Worm (Caenorhabditis elegans) whole organism, mixed stage, embryonic: Measurements from ENCODE around the gene srt-22.

Experiments
- ces-1 ChIP-seq: fragments of 150-350 bp; optimal IDR thresholded peaks from 2 replicates; lab custom pipeline; 2014; ENCODE audit warnings: missing biosample characterization, missing genetic modification reagents, missing genetic modification characterization
- nhr-76 ChIP-seq: sonication (generic microtip); optimal IDR thresholded peaks from 2 replicates; lab custom pipeline; 2017; ENCODE audit warnings: missing biosample characterization, missing genetic modification characterization

DNA sequence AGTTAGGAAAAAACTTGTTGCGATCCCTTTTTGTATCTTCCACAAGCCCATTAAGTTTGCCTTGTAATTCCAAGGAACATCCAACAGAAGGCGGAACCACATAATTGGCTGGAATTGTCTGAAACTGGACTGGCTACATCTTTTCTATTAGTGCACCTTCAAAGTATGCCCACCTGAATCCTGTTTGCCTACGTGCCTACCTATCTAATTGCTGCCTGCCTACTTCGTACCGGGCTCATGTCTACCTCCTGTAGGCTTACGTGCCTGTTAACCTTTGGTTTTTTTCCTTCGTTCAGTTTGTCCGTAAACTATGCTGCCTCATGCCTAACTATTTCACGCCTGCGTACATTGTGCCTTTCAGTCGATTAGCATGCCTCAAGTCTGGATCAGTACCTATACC lies 21.7 kb upstream of the srt-22 start, which contains the start of gene wrt-7:
- no peak for TF ChIP-seq nhr-76 (tag; lab: Kevin White, UChicago)
- no peak for TF ChIP-seq ces-1 (GFP tag; lab: Kevin White, UChicago)
